Worm (Caenorhabditis elegans) whole organism, early embryonic: ENCODE results near the gene mig-5.

Experiments used
- ama-1 ChIP-seq: fragments of 150-350 bp; optimal IDR thresholded peaks from 2 replicates; lab custom pipeline; 2014
- ets-7 ChIP-seq: sonication (generic microtip); optimal IDR thresholded peaks from 2 replicates; lab custom pipeline; 2016; ENCODE audit warnings: missing genotype, missing genetic modification characterization, missing compliant biosample characterization
- tbx-11 ChIP-seq: fragments of 200-800 bp; sonication (Bioruptor generic); IDR thresholded peaks from 2 replicates; pipeline ENCODE4 v1.3.6; 2022; ENCODE audit warnings: missing genetic modification characterization, missing compliant biosample characterization
- tra-4 ChIP-seq: sonication (generic microtip); optimal IDR thresholded peaks from 2 replicates; lab custom pipeline; 2017; ENCODE audit warnings: missing genetic modification characterization, missing compliant biosample characterization

DNA sequence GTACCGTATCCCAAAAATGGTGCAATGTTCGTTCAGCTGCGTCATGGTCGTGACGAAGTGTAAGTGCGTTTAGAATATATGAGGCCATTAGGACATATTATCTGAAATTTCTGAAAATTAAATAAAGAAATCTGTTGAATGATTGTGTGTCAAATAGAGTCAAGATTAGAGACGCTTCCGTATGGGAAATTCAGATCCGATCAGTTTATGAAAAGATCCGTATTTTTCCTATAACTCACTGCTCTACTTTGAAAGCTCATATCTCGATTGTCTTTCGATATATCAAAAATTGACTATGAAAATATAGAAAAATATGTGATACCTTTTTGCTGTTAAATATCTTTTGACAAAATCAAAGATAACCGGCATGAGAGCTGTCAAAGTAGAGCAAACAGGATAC lies 4.5 kb downstream of the mig-5 start, which contains the start of gene T05C12.4:
- no peak for TF ChIP-seq tbx-11 (GFP tag; lab: Robert Waterston, UW)
- TF ChIP-seq tra-4 (tag; lab: Kevin White, UChicago) = no peak
- TF ChIP-seq ama-1 (lab: Kevin White, UChicago) = no peak
- TF ChIP-seq ets-7 = no peak
